Fruit fly (Drosophila melanogaster): ENCODE data around the gene CG9391.

dm6 chr3L:21226309-21226708, 41.8 kb downstream of the CG9391 start, which contains the start of gene Eip78C:
- no peak for TF ChIP-seq usp (GFP tag; optimal IDR thresholded peaks at IDR 0.05)
- no peak for TF ChIP-seq pan (optimal IDR thresholded peaks at IDR 0.05)
